Worm (Caenorhabditis elegans): Measurements from ENCODE around the gene F22H10.3.

DNA sequence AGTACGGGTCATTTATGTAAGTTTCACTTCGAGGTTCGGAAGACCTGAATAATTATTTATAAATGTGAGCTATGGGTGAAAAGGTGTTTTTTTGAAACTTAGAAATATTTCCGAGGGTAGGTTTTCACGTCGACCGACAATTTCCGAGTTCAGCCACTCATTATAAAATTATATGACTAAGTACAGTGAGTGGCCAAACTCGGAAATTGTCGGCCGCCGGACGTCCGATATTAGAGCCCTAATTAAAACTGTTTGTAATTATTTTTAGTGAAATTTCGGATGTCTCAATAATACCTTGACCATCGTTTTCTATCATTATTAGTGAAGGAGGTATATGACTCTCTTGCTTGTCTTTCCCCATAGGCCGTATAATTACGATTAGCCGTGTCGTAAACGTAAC, 10.0 kb downstream of the F22H10.3 start:
- no peak for TF ChIP-seq W03F9.2 (tag; optimal IDR thresholded peaks at IDR 0.05)
- TF ChIP-seq him-1 (tag; optimal IDR thresholded peaks at IDR 0.05): no peak
- TF ChIP-seq dao-5 (tag; optimal IDR thresholded peaks at IDR 0.05): no peak
